Fruit fly (Drosophila melanogaster) whole organism, larva: Measurements from ENCODE around the gene CG12713.

Experiments used
- noc ChIP-seq: fragments of 200-800 bp; sonication (Bioruptor generic); optimal IDR thresholded peaks from 3 replicates; lab custom pipeline; 2019; ENCODE audit warnings: missing biosample characterization, mild to moderate bottlenecking, missing genetic modification characterization, moderate library complexity

Gene CG12713

dm6 chr3L:15832146-15832545, at the start of gene CG12713:
TSS of gene CG12713 (plus strand) at chr3L:15832464.
- TF ChIP-seq noc (tag; lab: Kevin White, UChicago), result no peak

- no peak for TF ChIP-seq noc (tag; lab: Kevin White, UChicago)
Measured at dm6 chr3L:15785368-15785767, 46.9 kb upstream of the CG12713 start.

DNA sequence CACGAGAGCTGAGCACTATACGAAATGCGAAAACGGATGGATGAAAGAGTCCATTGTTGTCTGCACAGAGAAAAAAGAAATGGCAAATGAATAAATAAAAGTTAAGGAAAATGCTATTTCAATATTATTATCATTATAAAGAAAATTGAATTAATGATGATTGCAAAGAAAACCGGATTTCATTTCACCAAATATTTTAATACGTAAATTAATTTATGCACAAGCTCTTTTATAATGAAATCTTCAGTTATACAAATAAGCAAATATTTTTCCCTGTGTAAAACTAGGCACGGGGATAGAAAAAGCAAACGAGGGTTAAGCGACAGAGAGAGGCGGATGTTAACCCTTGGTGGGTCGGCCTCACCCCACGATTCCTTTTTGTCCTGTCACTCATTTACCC, 44.9 kb upstream of the CG12713 start:
- no peak for TF ChIP-seq noc (tag; lab: Kevin White, UChicago)

DNA sequence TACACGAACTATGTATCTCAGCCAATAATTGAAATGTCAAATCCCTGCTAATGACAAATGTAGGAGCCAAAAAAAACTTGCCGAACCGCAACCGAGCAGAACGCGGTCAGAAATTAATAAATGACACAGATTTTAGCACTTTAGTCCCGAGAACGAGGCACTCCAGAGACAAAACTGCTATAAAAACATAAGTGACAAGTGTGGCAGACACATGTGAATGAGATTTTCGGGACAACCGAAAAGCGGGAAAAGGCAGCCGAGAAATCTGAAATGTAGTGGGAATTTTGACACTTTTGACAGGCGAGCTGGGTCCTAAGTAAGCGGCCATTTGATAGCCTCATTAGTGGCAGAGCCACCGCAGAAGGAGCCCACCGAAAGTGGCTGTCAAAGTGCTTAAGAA, 41.2 kb upstream of the CG12713 start:
- TF ChIP-seq noc (tag; lab: Kevin White, UChicago), result no peak

- no peak for TF ChIP-seq noc (tag; lab: Kevin White, UChicago)
Measured at dm6 chr3L:15794311-15794710, 38.0 kb upstream of the CG12713 start.

- no peak for TF ChIP-seq noc (tag; lab: Kevin White, UChicago)
Measured at dm6 chr3L:15802117-15802516, 30.1 kb upstream of the CG12713 start.

DNA sequence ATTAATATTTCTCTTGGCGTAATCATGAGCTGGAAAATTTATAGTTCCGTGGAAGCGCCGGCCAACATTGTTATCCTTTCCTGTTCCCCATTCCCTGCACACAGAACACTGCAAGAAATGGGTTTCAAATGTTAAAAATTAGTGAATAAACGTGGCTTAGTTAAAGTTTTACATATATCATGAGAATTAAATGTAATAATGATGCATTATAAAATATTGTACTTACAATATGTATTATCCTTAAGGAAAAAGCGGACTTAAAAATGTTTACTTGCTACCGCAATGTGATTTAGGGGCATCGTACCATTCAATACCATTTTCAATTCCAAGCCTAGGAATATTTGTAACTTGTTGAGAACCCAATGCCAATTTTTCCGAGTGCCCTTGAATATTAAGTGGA, 29.6 kb upstream of the CG12713 start:
- no peak for TF ChIP-seq noc (tag; lab: Kevin White, UChicago)

- TF ChIP-seq noc (tag; lab: Kevin White, UChicago), result no peak
Measured at dm6 chr3L:15808022-15808421, 24.2 kb upstream of the CG12713 start, which contains the start of gene CG6244. TSS of gene CG6244 (plus strand) at chr3L:15808322.

dm6 chr3L:15808667-15809066, 23.6 kb upstream of the CG12713 start:
- no peak for TF ChIP-seq noc (tag; lab: Kevin White, UChicago)

dm6 chr3L:15809185-15809584, 23.1 kb upstream of the CG12713 start, which contains the start of gene CG13445:
TSS of gene CG13445 (plus strand) at chr3L:15809485.
- TF ChIP-seq noc (tag; lab: Kevin White, UChicago), result no peak

DNA sequence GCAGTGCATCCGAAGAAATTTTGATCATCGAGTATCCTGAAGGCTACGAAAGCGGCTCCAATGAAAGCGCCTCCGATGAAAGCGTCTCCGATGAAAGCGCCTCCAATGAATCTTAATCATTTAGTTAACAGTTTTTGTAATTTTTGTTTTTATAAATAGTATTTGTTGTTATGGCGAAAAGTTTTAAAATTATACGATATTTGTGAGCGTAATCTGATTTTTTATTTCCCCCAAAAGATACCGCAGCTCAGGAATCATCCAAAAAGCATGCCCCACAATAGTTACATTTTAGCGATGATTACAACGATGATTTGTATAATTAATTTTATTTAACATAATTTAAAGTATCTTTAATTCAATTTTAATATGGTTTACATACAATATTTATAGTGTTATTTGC, 22.5 kb upstream of the CG12713 start:
- no peak for TF ChIP-seq noc (tag; lab: Kevin White, UChicago)

DNA sequence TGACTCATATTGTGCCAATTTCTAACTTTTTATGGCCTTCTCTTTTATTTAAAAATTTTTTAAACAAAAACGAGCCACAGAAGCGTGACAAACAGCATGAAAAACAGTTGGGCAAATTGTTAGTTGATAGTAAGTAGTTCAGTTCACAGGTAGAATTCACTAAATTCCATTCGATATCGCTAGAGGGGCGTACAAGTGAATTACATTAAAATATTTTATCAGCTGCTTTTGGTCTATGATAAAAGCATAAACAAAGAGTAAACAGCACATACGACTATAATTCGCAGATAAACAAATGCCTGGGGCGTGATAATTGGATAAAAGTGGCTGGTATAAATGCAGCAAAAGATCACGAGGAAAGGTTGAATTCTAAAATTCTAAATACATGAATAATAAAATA, 18.3 kb upstream of the CG12713 start:
- no peak for TF ChIP-seq noc (tag; lab: Kevin White, UChicago)

DNA sequence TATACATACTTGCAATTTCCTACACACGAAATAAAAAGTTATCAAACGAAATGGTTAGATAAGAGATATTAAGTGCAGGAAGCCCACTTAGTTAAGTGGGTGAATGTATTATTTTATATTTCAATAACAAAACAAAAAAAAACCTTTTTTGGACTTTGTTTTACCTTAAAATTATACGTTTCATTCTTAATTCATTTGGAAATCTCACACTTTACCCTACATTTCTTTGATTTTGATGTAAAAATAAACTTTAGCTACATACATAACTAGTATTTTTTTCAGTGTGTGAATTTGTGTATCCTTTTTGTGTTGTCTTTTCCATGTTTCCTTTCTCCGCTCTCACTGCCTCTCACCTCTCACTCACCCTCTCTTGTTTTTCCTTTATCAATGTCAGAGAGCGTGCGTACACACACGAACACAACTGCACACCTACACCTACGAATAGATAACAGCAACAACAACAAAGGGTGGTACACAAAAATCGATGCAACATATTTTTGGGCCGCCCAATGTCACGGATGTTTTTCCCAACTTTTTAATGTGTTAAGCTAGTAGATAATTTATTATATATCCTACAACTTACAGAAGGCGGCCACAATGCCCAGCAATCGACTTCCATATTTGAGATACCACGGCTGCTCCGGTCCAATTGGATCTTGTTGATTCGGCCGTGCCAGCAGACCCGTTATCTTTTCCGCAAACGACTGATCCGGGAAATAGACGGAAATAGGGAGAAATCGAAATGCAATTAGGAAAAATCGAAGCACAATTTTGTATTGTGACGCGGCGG, 16.7 kb upstream of the CG12713 start:
- peak; percentile 70 for TF ChIP-seq noc (tag; lab: Kevin White, UChicago)

DNA sequence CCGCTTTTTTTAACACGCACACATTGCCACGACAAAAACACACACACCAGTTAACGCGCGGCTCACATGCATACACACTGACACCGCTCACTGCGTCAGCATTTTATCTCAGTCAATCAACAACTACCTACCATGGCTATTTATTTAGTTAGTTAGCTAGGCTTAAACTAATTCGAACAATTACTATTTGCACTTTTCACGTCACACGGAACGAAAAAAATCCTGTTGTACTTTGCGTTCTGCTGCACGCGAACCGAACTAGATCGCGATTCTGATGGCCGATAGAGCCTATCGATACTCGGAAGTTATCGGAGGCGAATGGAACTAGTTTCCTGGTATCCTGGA, 16.1 kb upstream of the CG12713 start, which contains the start of gene fwe:
TSS of gene fwe (minus strand) at position 268 of the 345 bp plus-strand sequence.
- TF ChIP-seq noc (tag; lab: Kevin White, UChicago), result no peak

DNA sequence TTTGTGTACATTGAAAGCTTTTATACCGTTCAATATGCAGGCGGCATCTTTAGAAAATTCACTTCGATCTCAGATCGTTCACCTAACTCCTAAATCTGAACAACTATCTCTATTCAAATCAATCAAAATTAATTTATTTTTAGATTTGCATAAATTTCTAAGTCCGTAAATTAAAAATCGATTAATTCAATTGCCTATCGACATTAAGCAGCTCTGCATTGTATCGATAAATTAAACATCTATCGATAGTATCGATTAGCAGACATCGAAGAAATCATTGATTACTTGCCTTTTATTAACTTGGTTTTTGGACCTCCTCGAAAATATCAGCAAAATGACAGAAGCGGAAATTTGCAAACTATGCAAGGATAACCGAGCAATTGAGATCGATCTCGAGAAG, 15.6 kb upstream of the CG12713 start, which contains the start of gene CkIIalpha-i1:
TSS of gene CkIIalpha-i1 (plus strand) at position 266 of the 400 bp plus-strand sequence.
- no peak for TF ChIP-seq noc (tag; lab: Kevin White, UChicago)

DNA sequence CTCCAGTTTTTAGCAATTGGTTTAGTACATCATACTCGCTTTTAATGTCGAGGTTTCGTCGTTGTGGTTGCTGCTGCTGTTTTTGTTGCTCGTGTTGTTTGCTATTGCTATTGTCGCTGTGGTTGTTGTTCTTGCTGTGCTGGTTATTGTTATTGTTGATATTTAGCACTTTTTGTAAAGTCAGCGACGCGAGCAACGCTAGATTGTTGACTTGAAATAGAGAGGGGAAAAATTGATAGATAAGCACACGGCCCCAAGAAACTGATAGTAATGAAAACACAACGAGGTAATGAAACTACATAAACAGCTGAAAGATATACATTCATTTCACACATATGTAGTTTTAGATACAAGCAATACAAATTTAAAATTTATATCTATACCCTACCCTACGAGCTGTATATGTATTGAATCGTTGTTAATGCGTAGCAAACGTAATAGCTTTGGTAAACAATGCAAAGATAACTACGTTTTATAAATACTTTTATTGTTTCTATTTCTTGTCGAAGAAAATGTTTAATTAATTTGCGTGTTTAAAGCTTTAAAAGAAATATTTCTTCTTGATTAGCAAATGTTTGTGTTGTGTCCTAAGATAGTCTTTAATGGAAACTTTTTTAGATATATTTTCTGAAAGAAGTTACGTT, 8.4 kb upstream of the CG12713 start:
- peak; percentile 13 for TF ChIP-seq noc (tag; lab: Kevin White, UChicago)

DNA sequence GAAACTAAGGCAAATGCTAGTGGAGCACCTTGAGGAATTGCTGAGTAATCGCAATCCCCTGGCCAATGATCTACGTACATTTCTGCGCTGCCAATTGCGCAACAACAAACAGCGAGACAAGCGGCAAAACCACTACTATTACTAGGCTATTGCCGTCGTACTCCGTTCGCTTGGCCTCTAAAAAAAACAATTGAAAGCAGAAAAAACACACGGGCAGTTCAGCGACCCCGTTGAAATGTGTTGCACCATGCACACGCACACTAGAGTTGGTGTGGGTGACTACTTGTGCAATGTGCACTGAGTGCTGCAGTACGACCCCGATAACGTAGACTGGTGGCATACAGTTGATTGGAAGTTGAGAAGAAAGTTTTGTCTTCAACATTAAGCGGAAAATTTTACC, 7.7 kb upstream of the CG12713 start:
- TF ChIP-seq noc (tag; lab: Kevin White, UChicago), result no peak
